Fruit fly (Drosophila melanogaster) whole organism, embryonic: ENCODE measurements around the gene Nopp140.
A peak's percentile ranks its signal among the peaks of the same experiment; 100 is the strongest.

Source experiments
- BEAF-32 ChIP-seq: fragments of 200-800 bp; sonication (Bioruptor generic); optimal IDR thresholded peaks from 3 replicates; lab custom pipeline; 2017; ENCODE audit warnings: missing biosample characterization, missing genetic modification characterization, mild to moderate bottlenecking, moderate library complexity, missing genetic modification reagents
- Bgb ChIP-seq: fragments of 200-800 bp; sonication (Bioruptor generic); IDR thresholded peaks from 2 replicates; pipeline ENCODE4 v1.3.6; 2022; ENCODE audit warnings: missing biosample characterization, missing genetic modification characterization; ENCODE audit not compliant: partially characterized antibody
- CG10366 ChIP-seq: fragments of 200-800 bp; sonication (Bioruptor generic); IDR thresholded peaks from 2 replicates; pipeline ENCODE4 v1.3.6; 2022; ENCODE audit warnings: missing biosample characterization, missing genetic modification characterization
- CG11560 ChIP-seq: fragments of 200-800 bp; sonication (Bioruptor generic); IDR thresholded peaks from 3 replicates; pipeline ENCODE4 v1.3.6; 2022; ENCODE audit warnings: missing biosample characterization, missing genetic modification characterization
- CG11696 ChIP-seq: fragments of 200-800 bp; sonication (Bioruptor generic); IDR thresholded peaks from 2 replicates; pipeline ENCODE4 v1.3.6; 2022; ENCODE audit warnings: missing biosample characterization, missing genetic modification characterization
- CG12744 ChIP-seq: fragments of 200-800 bp; sonication (Bioruptor generic); optimal IDR thresholded peaks from 2 replicates; lab custom pipeline; 2016; ENCODE audit warnings: missing biosample characterization, missing genetic modification characterization
- CG12942 ChIP-seq: fragments of 200-800 bp; sonication (Bioruptor generic); optimal IDR thresholded peaks from 3 replicates; lab custom pipeline; 2016; ENCODE audit warnings: missing biosample characterization, missing genetic modification characterization
- CG13296 ChIP-seq: fragments of 200-800 bp; sonication (Bioruptor generic); optimal IDR thresholded peaks from 3 replicates; lab custom pipeline; 2018; ENCODE audit warnings: missing biosample characterization, mild to moderate bottlenecking, missing genetic modification characterization
- CG13424 ChIP-seq: fragments of 200-800 bp; sonication (Bioruptor generic); optimal IDR thresholded peaks from 2 replicates; lab custom pipeline; 2019; ENCODE audit warnings: missing biosample characterization, mild to moderate bottlenecking, missing genetic modification characterization, moderate library complexity
- CG17361 ChIP-seq: fragments of 200-800 bp; sonication (Bioruptor generic); IDR thresholded peaks from 3 replicates; pipeline ENCODE4 v1.3.6; 2022; ENCODE audit warnings: missing biosample characterization, missing genetic modification characterization
- CG2875 ChIP-seq: fragments of 200-800 bp; sonication (Bioruptor generic); optimal IDR thresholded peaks from 2 replicates; lab custom pipeline; 2017; ENCODE audit warnings: missing biosample characterization, mild to moderate bottlenecking, missing genetic modification characterization, missing genetic modification reagents
- CG4282 ChIP-seq: fragments of 200-800 bp; sonication (Bioruptor generic); optimal IDR thresholded peaks from 2 replicates; lab custom pipeline; 2016; ENCODE audit warnings: missing biosample characterization, missing genetic modification characterization
- CG4360 ChIP-seq: fragments of 200-800 bp; sonication (Bioruptor generic); IDR thresholded peaks from 2 replicates; pipeline ENCODE4 v1.3.6; 2022; ENCODE audit warnings: missing biosample characterization, missing genetic modification characterization
- CG6689 ChIP-seq: fragments of 200-800 bp; sonication (Bioruptor generic); IDR thresholded peaks from 2 replicates; pipeline ENCODE4 v1.3.6; 2022; ENCODE audit warnings: missing biosample characterization, missing genetic modification characterization
- CG6765 ChIP-seq: fragments of 200-800 bp; sonication (Bioruptor generic); optimal IDR thresholded peaks from 3 replicates; lab custom pipeline; 2017; ENCODE audit warnings: missing biosample characterization, mild to moderate bottlenecking, missing genetic modification characterization
- CG6813 ChIP-seq: fragments of 200-800 bp; sonication (Bioruptor generic); optimal IDR thresholded peaks from 2 replicates; lab custom pipeline; 2017; ENCODE audit warnings: missing biosample characterization, missing genetic modification characterization, mild to moderate bottlenecking, moderate library complexity, missing genetic modification reagents
- CG7839 ChIP-seq: fragments of 200-800 bp; sonication (Bioruptor generic); optimal IDR thresholded peaks from 3 replicates; lab custom pipeline; 2018; ENCODE audit warnings: missing biosample characterization, mild to moderate bottlenecking, missing genetic modification characterization, moderate library complexity
- CG8359 ChIP-seq: fragments of 200-800 bp; sonication (Bioruptor generic); optimal IDR thresholded peaks from 2 replicates; lab custom pipeline; 2017; ENCODE audit warnings: missing biosample characterization, mild to moderate bottlenecking, missing genetic modification characterization, borderline replicate concordance
- CG9876 ChIP-seq: fragments of 200-800 bp; sonication (Bioruptor generic); optimal IDR thresholded peaks from 2 replicates; lab custom pipeline; 2016; ENCODE audit warnings: missing biosample characterization, missing genetic modification characterization
- CkIIα-i1 ChIP-seq: fragments of 200-800 bp; sonication (Bioruptor generic); IDR thresholded peaks from 2 replicates; pipeline ENCODE4 v1.3.6; 2022; ENCODE audit warnings: missing biosample characterization, missing genetic modification characterization
- D ChIP-seq, 2 experiments: fragments of 200-800 bp in 1 of 2; fragments of >200 bp in 1 of 2; sonication (Bioruptor generic) in 1 of 2; optimal IDR thresholded peaks; 2 replicates in 1 of 2; 3 replicates in 1 of 2; lab custom pipeline; 2017; ENCODE audit warnings: mild to moderate bottlenecking in 1 of 2, missing biosample characterization in 1 of 2, missing genetic modification characterization in 1 of 2, missing genetic modification reagents in 1 of 2
- D19A ChIP-seq: fragments of 200-800 bp; optimal IDR thresholded peaks from 3 replicates; lab custom pipeline; 2019; ENCODE audit warnings: missing biosample characterization, mild to moderate bottlenecking, missing genetic modification characterization, moderate library complexity
- Dbx ChIP-seq: fragments of 200-800 bp; sonication (Bioruptor generic); IDR thresholded peaks from 3 replicates; pipeline ENCODE4 v1.3.6; 2022; ENCODE audit warnings: missing biosample characterization, missing genetic modification characterization
- Dip3 ChIP-seq: fragments of 200-800 bp; sonication (Bioruptor generic); optimal IDR thresholded peaks from 3 replicates; lab custom pipeline; 2016; ENCODE audit warnings: missing biosample characterization, missing genetic modification characterization
- HLH54F ChIP-seq: fragments of 200-800 bp; sonication (Bioruptor generic); optimal IDR thresholded peaks from 3 replicates; lab custom pipeline; 2016; ENCODE audit warnings: missing biosample characterization, missing genetic modification characterization
- Lim3 ChIP-seq: fragments of 200-800 bp; sonication (Bioruptor generic); IDR thresholded peaks from 2 replicates; pipeline ENCODE4 v1.3.6; 2022; ENCODE audit warnings: missing biosample characterization, missing genetic modification characterization
- Nf-YA ChIP-seq: fragments of 200-800 bp; sonication (Bioruptor generic); IDR thresholded peaks from 2 replicates; pipeline ENCODE4 v1.3.6; 2022; ENCODE audit warnings: missing biosample characterization, missing genetic modification characterization
- Nf-YC ChIP-seq: fragments of 200-800 bp; optimal IDR thresholded peaks from 3 replicates; lab custom pipeline; 2019; ENCODE audit warnings: missing biosample characterization, mild to moderate bottlenecking, missing genetic modification characterization, moderate library complexity
- Ravus ChIP-seq: fragments of 200-800 bp; sonication (Bioruptor generic); IDR thresholded peaks from 2 replicates; pipeline ENCODE4 v1.3.6; 2022; ENCODE audit warnings: missing biosample characterization, missing genetic modification characterization
- Scr ChIP-seq: fragments of 200-800 bp; sonication (Bioruptor generic); IDR thresholded peaks from 2 replicates; pipeline ENCODE4 v1.3.6; 2022; ENCODE audit warnings: missing biosample characterization, missing genetic modification characterization; ENCODE audit not compliant: partially characterized antibody
- Stat92E ChIP-seq, 3 experiments: fragments of >200 bp in 2 of 3; fragments of 200-800 bp in 1 of 3; sonication (Bioruptor generic) in 1 of 3; optimal IDR thresholded peaks; 2 replicates each; lab custom pipeline; 2017 to 2019; ENCODE audit warnings: missing biosample characterization in 3 of 3, missing genetic modification characterization in 3 of 3, mild to moderate bottlenecking in 1 of 3, moderate library complexity in 1 of 3
- TFAM ChIP-seq: fragments of 200-800 bp; sonication (Bioruptor generic); optimal IDR thresholded peaks from 2 replicates; lab custom pipeline; 2017; ENCODE audit warnings: missing biosample characterization, missing genetic modification characterization, inconsistent platforms
- Tbp ChIP-seq: fragments of >200 bp; optimal IDR thresholded peaks from 2 replicates; lab custom pipeline; 2018; ENCODE audit warnings: missing biosample characterization, missing genetic modification characterization
- bigmax ChIP-seq: fragments of 200-800 bp; sonication (Bioruptor generic); optimal IDR thresholded peaks from 2 replicates; lab custom pipeline; 2018; ENCODE audit warnings: missing biosample characterization, mild to moderate bottlenecking, missing genetic modification characterization
- cato ChIP-seq: fragments of 200-800 bp; sonication (Bioruptor generic); optimal IDR thresholded peaks from 2 replicates; lab custom pipeline; 2016; ENCODE audit warnings: missing biosample characterization, missing genetic modification characterization, borderline replicate concordance
- dan ChIP-seq: fragments of 200-800 bp; sonication (Bioruptor generic); IDR thresholded peaks from 2 replicates; pipeline ENCODE4 v1.3.6; 2022; ENCODE audit warnings: missing biosample characterization, missing genetic modification characterization
- en ChIP-seq: fragments of 200-800 bp; sonication (Bioruptor generic); optimal IDR thresholded peaks from 2 replicates; lab custom pipeline; 2016; ENCODE audit warnings: missing biosample characterization, missing genetic modification characterization
- eve ChIP-seq, 2 experiments: fragments of >200 bp; optimal IDR thresholded peaks; 2 replicates each; lab custom pipeline; 2017; ENCODE audit warnings: missing biosample characterization in 2 of 2, missing genetic modification characterization in 2 of 2
- eyg ChIP-seq: fragments of 200-800 bp; sonication (Bioruptor generic); optimal IDR thresholded peaks from 3 replicates; lab custom pipeline; 2016; ENCODE audit warnings: missing biosample characterization, missing genetic modification characterization
- fd3F ChIP-seq: fragments of 200-800 bp; sonication (Bioruptor generic); optimal IDR thresholded peaks from 2 replicates; lab custom pipeline; 2018; ENCODE audit warnings: missing biosample characterization, mild to moderate bottlenecking, missing genetic modification characterization, moderate library complexity
- fd64A ChIP-seq: fragments of 200-800 bp; sonication (Bioruptor generic); optimal IDR thresholded peaks from 3 replicates; lab custom pipeline; 2018; ENCODE audit warnings: missing biosample characterization, mild to moderate bottlenecking, missing genetic modification characterization
- fu2 ChIP-seq: fragments of 200-800 bp; sonication (Bioruptor generic); optimal IDR thresholded peaks from 2 replicates; lab custom pipeline; 2016; ENCODE audit warnings: missing biosample characterization, missing genetic modification characterization
- h ChIP-seq: fragments of >200 bp; optimal IDR thresholded peaks from 2 replicates; lab custom pipeline; 2017
- inv ChIP-seq: fragments of 200-800 bp; sonication (Bioruptor generic); IDR thresholded peaks from 2 replicates; pipeline ENCODE4 v1.3.6; 2022; ENCODE audit warnings: missing biosample characterization, missing genetic modification characterization; ENCODE audit not compliant: partially characterized antibody
- jumu ChIP-seq: fragments of 200-800 bp; sonication (Bioruptor generic); optimal IDR thresholded peaks from 3 replicates; lab custom pipeline; 2016; ENCODE audit warnings: missing biosample characterization, missing genetic modification characterization
- kah ChIP-seq: fragments of 200-800 bp; sonication (Bioruptor generic); optimal IDR thresholded peaks from 2 replicates; lab custom pipeline; 2018; ENCODE audit warnings: missing biosample characterization, mild to moderate bottlenecking, missing genetic modification characterization
- lmd ChIP-seq: fragments of 200-800 bp; sonication (Bioruptor generic); IDR thresholded peaks from 2 replicates; pipeline ENCODE4 v1.3.6; 2022; ENCODE audit warnings: missing biosample characterization, missing genetic modification characterization
- sim ChIP-seq: fragments of 200-800 bp; sonication (Bioruptor generic); IDR thresholded peaks from 2 replicates; pipeline ENCODE4 v1.3.6; 2022; ENCODE audit warnings: missing biosample characterization, missing genetic modification characterization
- sob ChIP-seq: fragments of 200-800 bp; sonication (Bioruptor generic); IDR thresholded peaks from 2 replicates; pipeline ENCODE4 v1.3.6; 2022; ENCODE audit warnings: missing biosample characterization, missing genetic modification characterization
- wdn ChIP-seq: fragments of 200-800 bp; sonication (Bioruptor generic); IDR thresholded peaks from 2 replicates; pipeline ENCODE4 v1.3.6; 2022; ENCODE audit warnings: missing biosample characterization, missing genetic modification characterization
- zen ChIP-seq: fragments of 200-800 bp; sonication (Bioruptor generic); optimal IDR thresholded peaks from 3 replicates; lab custom pipeline; 2018; ENCODE audit warnings: missing biosample characterization, mild to moderate bottlenecking, missing genetic modification characterization, moderate library complexity

Gene Nopp140

DNA sequence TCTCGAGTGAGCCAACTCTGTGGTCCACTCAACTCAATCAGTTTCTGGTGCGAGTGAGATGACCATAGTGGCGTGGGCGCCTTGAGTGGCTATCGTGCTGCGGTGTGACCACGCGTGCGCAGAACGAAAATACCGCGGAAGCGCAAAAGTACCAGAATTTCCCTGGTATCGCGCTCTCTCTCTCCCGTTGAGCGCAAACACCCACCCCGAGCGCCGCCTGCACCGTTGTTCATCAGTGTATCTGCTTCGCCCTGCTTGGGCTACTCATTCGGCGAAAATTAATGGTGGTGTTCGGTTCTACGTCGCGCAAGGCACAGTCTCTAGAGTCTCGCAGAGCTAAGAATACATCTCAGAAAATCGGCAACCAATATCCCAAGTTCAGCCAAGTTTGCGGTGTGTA, 46.8 kb downstream of the Nopp140 start (continued):
- TF ChIP-seq eyg (GFP tag; lab: Kevin White, UChicago) (no peak), CG4360 (peak; percentile 27; the same call in 1 of the 2 replicates), cato (GFP tag; lab: Kevin White, UChicago) (no peak), Nf-YA (GFP tag; lab: Robert Waterston, UW) (no peak), Ravus (GFP tag; lab: Robert Waterston, UW) (no peak), TFAM (GFP tag; lab: Kevin White, UChicago) (no peak), lmd (GFP tag; lab: Robert Waterston, UW) (no peak), BEAF-32 (GFP tag; lab: Kevin White, UChicago) (peak; percentile 34), en (GFP tag; lab: Kevin White, UChicago) (no peak), Dbx (GFP tag; lab: Robert Waterston, UW) (peak; percentile 48; the same call in 2 of the 3 replicates), zen (tag; lab: Kevin White, UChicago) (no peak), kah (no peak), CG13296 (GFP tag; lab: Kevin White, UChicago) (peak; percentile 6), dan (GFP tag; lab: Robert Waterston, UW) (no peak), inv (GFP tag; lab: Robert Waterston, UW) (peak; percentile 74; the same call in 1 of the 2 replicates), D19A (peak; percentile 0), Dip3 (GFP tag; lab: Kevin White, UChicago) (no peak), HLH54F (GFP tag; lab: Kevin White, UChicago) (no peak), Scr (GFP tag; lab: Robert Waterston, UW) (peak; percentile 69), CG12744 (no peak), CG10366 (GFP tag; lab: Robert Waterston, UW) (peak; percentile 11; the same call in 1 of the 2 replicates), jumu (GFP tag; lab: Kevin White, UChicago) (peak; percentile 9), CG4282 (GFP tag; lab: Kevin White, UChicago) (no peak), CG6689 (GFP tag; lab: Robert Waterston, UW) (0 out of 2 replicates have a peak, but pooled peaks have one; percentile 30), wdn (0 out of 2 replicates have a peak, but pooled peaks have one; percentile 9), fu2 (GFP tag; lab: Kevin White, UChicago) (no peak), CG11696 (no peak), CG11560 (tag; lab: Robert Waterston, UW) (no peak), CG17361 (GFP tag; lab: Robert Waterston, UW) (no peak), bigmax (GFP tag; lab: Kevin White, UChicago) (peak; percentile 19), sim (GFP tag; lab: Robert Waterston, UW) (no peak), Stat92E (GFP tag; optimal IDR thresholded peaks at IDR 0.05; lab: Kevin White, UChicago) (peak in 1 of 3 experiments; percentile 67), fd64A (GFP tag; lab: Kevin White, UChicago) (peak; percentile 55), eve (GFP tag; optimal IDR thresholded peaks at IDR 0.05; lab: Kevin White, UChicago) (no peak), CG2875 (GFP tag; lab: Kevin White, UChicago) (no peak), Tbp (GFP tag; lab: Kevin White, UChicago) (no peak), CG6765 (GFP tag; lab: Kevin White, UChicago) (peak; percentile 38), Bgb (GFP tag; lab: Robert Waterston, UW) (peak; percentile 97), CG12942 (no peak), sob (peak; percentile 50; the same call in 1 of the 2 replicates), CG7839 (peak; percentile 29), Lim3 (GFP tag; lab: Robert Waterston, UW) (no peak), CG9876 (GFP tag; lab: Kevin White, UChicago) (no peak), Nf-YC (tag; lab: Kevin White, UChicago) (peak; percentile 62), CG6813 (GFP tag; lab: Kevin White, UChicago) (peak; percentile 54), CG8359 (GFP tag; lab: Kevin White, UChicago) (no peak), D (optimal IDR thresholded peaks at IDR 0.05; lab: Kevin White, UChicago) (peak; percentile 33), D (GFP tag; optimal IDR thresholded peaks at IDR 0.05; lab: Kevin White, UChicago) (no peak), fd3F (GFP tag; lab: Kevin White, UChicago) (no peak), h (lab: Kevin White, UChicago) (no peak), CkIIα-i1 (GFP tag; lab: Robert Waterston, UW) (no peak), CG13424 (tag; lab: Kevin White, UChicago) (no peak)
